Fruit fly (Drosophila melanogaster): ENCODE results near the gene dpr5.

Gene dpr5

dm6 chr3R:11460502-11461358, 39.1 kb upstream of the dpr5 start, which contains the start of gene PGRP-LB (continued):
- TF ChIP-seq CG17186 (GFP tag; optimal IDR thresholded peaks at IDR 0.05) (no peak), tio (GFP tag; optimal IDR thresholded peaks at IDR 0.05) (peak; percentile 9), sens (GFP tag) (peak; percentile 55), sob (GFP tag; IDR thresholded peaks at IDR 0.05) (0 out of 2 replicates have a peak, but pooled peaks have one; percentile 16), Hr51 (GFP tag; optimal IDR thresholded peaks at IDR 0.05) (peak in 1 of 2 experiments; percentile 15), CG10366 (GFP tag; IDR thresholded peaks at IDR 0.05) (0 out of 2 replicates have a peak, but pooled peaks have one; percentile 10), E2f2 (GFP tag; IDR thresholded peaks at IDR 0.05) (no peak), CG3847 (GFP tag; IDR thresholded peaks at IDR 0.05) (no peak), prd (optimal IDR thresholded peaks at IDR 0.05) (no peak), prd (GFP tag; IDR thresholded peaks at IDR 0.05) (no peak), so (GFP tag; IDR thresholded peaks at IDR 0.05) (no peak), CG7556 (GFP tag; optimal IDR thresholded peaks at IDR 0.05) (peak; percentile 27), wdn (GFP tag; IDR thresholded peaks at IDR 0.05) (no peak), CG2889 (GFP tag; IDR thresholded peaks at IDR 0.05) (no peak), vfl (GFP tag; optimal IDR thresholded peaks at IDR 0.05) (no peak), CG15514 (GFP tag; optimal IDR thresholded peaks at IDR 0.05) (no peak), zfh1 (GFP tag; IDR thresholded peaks at IDR 0.05) (no peak), exex (tag; optimal IDR thresholded peaks at IDR 0.05) (no peak), CG3281 (GFP tag; optimal IDR thresholded peaks at IDR 0.05) (peak; percentile 22), CG34376 (GFP tag; optimal IDR thresholded peaks at IDR 0.05) (no peak), HLH4C (GFP tag; IDR thresholded peaks at IDR 0.05; ENCODE audit: partially characterized antibody) (no peak), CG32532 (GFP tag; IDR thresholded peaks at IDR 0.05) (no peak), CG10209 (GFP tag; optimal IDR thresholded peaks at IDR 0.05) (no peak), gcm2 (GFP tag; optimal IDR thresholded peaks at IDR 0.05) (no peak), mirr (GFP tag; optimal IDR thresholded peaks at IDR 0.05) (peak; percentile 26), fd96Cb (tag; optimal IDR thresholded peaks at IDR 0.05) (no peak), Hr3 (GFP tag; optimal IDR thresholded peaks at IDR 0.05) (peak; percentile 15), Sin3A (optimal IDR thresholded peaks at IDR 0.05) (no peak), sd (tag; optimal IDR thresholded peaks at IDR 0.05) (peak; percentile 54), gce (GFP tag; IDR thresholded peaks at IDR 0.05) (no peak), Elba2 (GFP tag; optimal IDR thresholded peaks at IDR 0.05) (no peak), CG13287 (GFP tag; IDR thresholded peaks at IDR 0.05; ENCODE audit: partially characterized antibody) (no peak), Optix (GFP tag; IDR thresholded peaks at IDR 0.05) (no peak), ftz-f1 (GFP tag; optimal IDR thresholded peaks at IDR 0.05) (peak; percentile 33), Nf-YB (GFP tag; optimal IDR thresholded peaks at IDR 0.05) (no peak), CG32767 (GFP tag; IDR thresholded peaks at IDR 0.05) (no peak), CG31441 (GFP tag; IDR thresholded peaks at IDR 0.05) (peak; percentile 11; the same call in 1 of the 2 replicates), CG9437 (GFP tag; optimal IDR thresholded peaks at IDR 0.05) (peak; percentile 7), CG13424 (tag; optimal IDR thresholded peaks at IDR 0.05) (peak; percentile 14), Oaz (GFP tag; IDR thresholded peaks at IDR 0.05) (no peak), Atf6 (GFP tag; IDR thresholded peaks at IDR 0.05) (no peak), CG14014 (GFP tag; IDR thresholded peaks at IDR 0.05) (no peak), D19A (tag; optimal IDR thresholded peaks at IDR 0.05) (peak; percentile 86), Ptx1 (GFP tag; IDR thresholded peaks at IDR 0.05) (peak; percentile 38; the same call in 1 of the 2 replicates), CG15269 (tag; optimal IDR thresholded peaks at IDR 0.05) (peak; percentile 29), dpn (GFP tag; optimal IDR thresholded peaks at IDR 0.05) (peak; percentile 21 to 29), CG17568 (GFP tag; optimal IDR thresholded peaks at IDR 0.05) (no peak), CG11504 (tag; optimal IDR thresholded peaks at IDR 0.05) (peak; percentile 45), CG11456 (GFP tag; IDR thresholded peaks at IDR 0.05) (0 out of 3 replicates have a peak, but pooled peaks have one; percentile 51), HmgZ (tag; optimal IDR thresholded peaks at IDR 0.05) (peak; percentile 47)
